Fruit fly (Drosophila melanogaster) whole organism, embryonic: Measurements from ENCODE around the gene Alp10.

Experiments
- ATbp ChIP-seq: fragments of 200-800 bp; sonication (Bioruptor generic); optimal IDR thresholded peaks from 2 replicates; lab custom pipeline; 2017; ENCODE audit warnings: missing biosample characterization, mild to moderate bottlenecking, missing genetic modification characterization, missing genetic modification reagents
- Atf-2 ChIP-seq: fragments of 200-800 bp; sonication (Bioruptor generic); optimal IDR thresholded peaks from 2 replicates; lab custom pipeline; 2016; ENCODE audit warnings: missing biosample characterization, missing genetic modification characterization
- Bdp1 ChIP-seq: fragments of 200-800 bp; sonication (Bioruptor generic); optimal IDR thresholded peaks from 3 replicates; lab custom pipeline; 2016; ENCODE audit warnings: missing biosample characterization, missing genetic modification characterization
- CG10209 ChIP-seq: fragments of 200-800 bp; sonication (Bioruptor generic); optimal IDR thresholded peaks from 3 replicates; lab custom pipeline; 2017; ENCODE audit warnings: missing biosample characterization, mild to moderate bottlenecking, missing genetic modification characterization, missing genetic modification reagents
- CG10321 ChIP-seq: fragments of 200-800 bp; sonication (Bioruptor generic); IDR thresholded peaks from 2 replicates; pipeline ENCODE4 v1.3.6; 2022; ENCODE audit warnings: missing biosample characterization, missing genetic modification characterization
- CG10979 ChIP-seq: fragments of 200-800 bp; sonication (Bioruptor generic); optimal IDR thresholded peaks from 2 replicates; lab custom pipeline; 2018; ENCODE audit warnings: missing biosample characterization, mild to moderate bottlenecking, missing genetic modification characterization, moderate library complexity
- CG11456 ChIP-seq: fragments of 200-800 bp; sonication (Bioruptor generic); IDR thresholded peaks from 3 replicates; pipeline ENCODE4 v1.3.6; 2022; ENCODE audit warnings: missing biosample characterization, missing genetic modification characterization
- CG11696 ChIP-seq: fragments of 200-800 bp; sonication (Bioruptor generic); IDR thresholded peaks from 2 replicates; pipeline ENCODE4 v1.3.6; 2022; ENCODE audit warnings: missing biosample characterization, missing genetic modification characterization
- CG12659 ChIP-seq: fragments of 200-800 bp; sonication (Bioruptor generic); optimal IDR thresholded peaks from 3 replicates; lab custom pipeline; 2017; ENCODE audit warnings: mild to moderate bottlenecking, missing biosample characterization, missing genetic modification reagents, missing genetic modification characterization
- CG12942 ChIP-seq: fragments of 200-800 bp; sonication (Bioruptor generic); optimal IDR thresholded peaks from 3 replicates; lab custom pipeline; 2016; ENCODE audit warnings: missing biosample characterization, missing genetic modification characterization
- CG13296 ChIP-seq: fragments of 200-800 bp; sonication (Bioruptor generic); optimal IDR thresholded peaks from 3 replicates; lab custom pipeline; 2018; ENCODE audit warnings: missing biosample characterization, mild to moderate bottlenecking, missing genetic modification characterization
- CG14050 ChIP-seq: fragments of 200-800 bp; sonication (Bioruptor generic); IDR thresholded peaks from 3 replicates; pipeline ENCODE4 v1.3.6; 2022; ENCODE audit warnings: missing biosample characterization, missing genetic modification characterization
- CG1603 ChIP-seq: fragments of 200-800 bp; sonication (Bioruptor generic); optimal IDR thresholded peaks from 2 replicates; lab custom pipeline; 2019; ENCODE audit warnings: missing biosample characterization, mild to moderate bottlenecking, missing genetic modification characterization, moderate library complexity
- CG17359 ChIP-seq: fragments of 200-800 bp; sonication (Bioruptor generic); optimal IDR thresholded peaks from 3 replicates; lab custom pipeline; 2018; ENCODE audit warnings: missing biosample characterization, mild to moderate bottlenecking, missing genetic modification characterization, moderate library complexity
- CG18262 ChIP-seq: fragments of 200-800 bp; optimal IDR thresholded peaks from 3 replicates; lab custom pipeline; 2019; ENCODE audit warnings: missing biosample characterization, mild to moderate bottlenecking, missing genetic modification characterization, moderate library complexity
- CG2129 ChIP-seq: fragments of 200-800 bp; sonication (Bioruptor generic); IDR thresholded peaks from 2 replicates; pipeline ENCODE4 v1.3.6; 2022; ENCODE audit warnings: missing biosample characterization, missing genetic modification characterization; ENCODE audit not compliant: partially characterized antibody
- CG2875 ChIP-seq: fragments of 200-800 bp; sonication (Bioruptor generic); optimal IDR thresholded peaks from 2 replicates; lab custom pipeline; 2017; ENCODE audit warnings: missing biosample characterization, mild to moderate bottlenecking, missing genetic modification characterization, missing genetic modification reagents
- CG30431 ChIP-seq: fragments of 200-800 bp; sonication (Bioruptor generic); optimal IDR thresholded peaks from 2 replicates; lab custom pipeline; 2017; ENCODE audit warnings: missing biosample characterization, missing genetic modification characterization
- CG32772 ChIP-seq: fragments of 200-800 bp; sonication (Bioruptor generic); IDR thresholded peaks from 2 replicates; pipeline ENCODE4 v1.3.6; 2022; ENCODE audit warnings: missing biosample characterization, missing genetic modification characterization
- CG3838 ChIP-seq: fragments of 200-800 bp; sonication (Bioruptor generic); optimal IDR thresholded peaks from 3 replicates; lab custom pipeline; 2016; ENCODE audit warnings: missing biosample characterization, missing genetic modification characterization
- CG4854 ChIP-seq: fragments of 200-800 bp; sonication (Bioruptor generic); optimal IDR thresholded peaks from 2 replicates; lab custom pipeline; 2016; ENCODE audit warnings: missing biosample characterization, missing genetic modification characterization, inconsistent platforms
- CG6791 ChIP-seq: fragments of 200-800 bp; sonication (Bioruptor generic); IDR thresholded peaks from 3 replicates; pipeline ENCODE4 v1.3.6; 2022; ENCODE audit warnings: missing biosample characterization, missing genetic modification characterization; ENCODE audit not compliant: partially characterized antibody
- CG7745 ChIP-seq: fragments of 200-800 bp; sonication (Bioruptor generic); optimal IDR thresholded peaks from 2 replicates; lab custom pipeline; 2018; ENCODE audit warnings: missing biosample characterization, mild to moderate bottlenecking, missing genetic modification characterization, moderate library complexity
- CG7963 ChIP-seq: fragments of 200-800 bp; sonication (Bioruptor generic); IDR thresholded peaks from 3 replicates; pipeline ENCODE4 v1.3.6; 2022; ENCODE audit warnings: missing biosample characterization, missing genetic modification characterization; ENCODE audit not compliant: partially characterized antibody
- CG8478 ChIP-seq: fragments of >200 bp; optimal IDR thresholded peaks from 2 replicates; lab custom pipeline; 2018
- CoRest ChIP-seq: fragments of 200-800 bp; sonication (Bioruptor generic); optimal IDR thresholded peaks from 3 replicates; lab custom pipeline; 2018; ENCODE audit warnings: missing biosample characterization, mild to moderate bottlenecking, missing genetic modification characterization, moderate library complexity
- Dll ChIP-seq: fragments of 200-800 bp; sonication (Bioruptor generic); IDR thresholded peaks from 4 replicates; pipeline ENCODE4 v1.3.6; 2022; ENCODE audit warnings: missing biosample characterization, missing genetic modification characterization; ENCODE audit not compliant: partially characterized antibody
- Drgx ChIP-seq: fragments of 200-800 bp; sonication (Bioruptor generic); IDR thresholded peaks from 2 replicates; pipeline ENCODE4 v1.3.6; 2022; ENCODE audit warnings: missing biosample characterization, missing genetic modification characterization
- Gug ChIP-seq: fragments of 200-800 bp; sonication (Bioruptor generic); IDR thresholded peaks from 4 replicates; pipeline ENCODE4 v1.3.6; 2022; ENCODE audit warnings: missing biosample characterization, missing genetic modification characterization
- Hr51 ChIP-seq, 2 experiments: fragments of 200-800 bp; sonication (Bioruptor generic); optimal IDR thresholded peaks; 2 replicates in 1 of 2; 3 replicates in 1 of 2; lab custom pipeline; 2016 to 2018; ENCODE audit warnings: missing biosample characterization in 2 of 2, missing genetic modification characterization in 2 of 2, mild to moderate bottlenecking in 1 of 2, moderate library complexity in 1 of 2
- Myb ChIP-seq: fragments of 200-800 bp; sonication (Bioruptor generic); optimal IDR thresholded peaks from 2 replicates; lab custom pipeline; 2016; ENCODE audit warnings: missing biosample characterization, missing genetic modification characterization
- NfI ChIP-seq: fragments of 200-800 bp; sonication (Bioruptor generic); optimal IDR thresholded peaks from 3 replicates; lab custom pipeline; 2018; ENCODE audit warnings: missing biosample characterization, mild to moderate bottlenecking, missing genetic modification characterization, moderate library complexity
- aop ChIP-seq: fragments of 200-800 bp; sonication (Bioruptor generic); IDR thresholded peaks from 2 replicates; pipeline ENCODE4 v1.3.6; 2022; ENCODE audit warnings: missing biosample characterization, missing genetic modification characterization
- ash1 ChIP-seq: fragments of 200-800 bp; sonication (Bioruptor generic); optimal IDR thresholded peaks from 2 replicates; lab custom pipeline; 2018; ENCODE audit warnings: missing biosample characterization, mild to moderate bottlenecking, missing genetic modification characterization
- bab2 ChIP-seq: fragments of 200-800 bp; sonication (Bioruptor generic); optimal IDR thresholded peaks from 2 replicates; lab custom pipeline; 2016; ENCODE audit warnings: missing biosample characterization, missing genetic modification characterization
- bowl ChIP-seq: fragments of 200-800 bp; sonication (Bioruptor generic); IDR thresholded peaks from 2 replicates; pipeline ENCODE4 v1.3.6; 2022; ENCODE audit warnings: missing biosample characterization, missing genetic modification characterization
- cas ChIP-seq: fragments of 200-800 bp; sonication (Bioruptor generic); IDR thresholded peaks from 2 replicates; pipeline ENCODE4 v1.3.6; 2022; ENCODE audit warnings: missing biosample characterization, missing genetic modification characterization
- crc ChIP-seq: fragments of 200-800 bp; sonication (Bioruptor generic); optimal IDR thresholded peaks from 2 replicates; lab custom pipeline; 2016; ENCODE audit warnings: missing biosample characterization, missing genetic modification characterization
- cwo ChIP-seq: fragments of 200-800 bp; sonication (Bioruptor generic); optimal IDR thresholded peaks from 3 replicates; lab custom pipeline; 2017; ENCODE audit warnings: missing biosample characterization, missing genetic modification characterization, mild to moderate bottlenecking, moderate library complexity, missing genetic modification reagents
- da ChIP-seq: fragments of 200-800 bp; sonication (Bioruptor generic); optimal IDR thresholded peaks from 2 replicates; lab custom pipeline; 2016; ENCODE audit warnings: missing biosample characterization, missing genetic modification characterization
- danr ChIP-seq: fragments of 200-800 bp; sonication (Bioruptor generic); IDR thresholded peaks from 2 replicates; pipeline ENCODE4 v1.3.6; 2022; ENCODE audit warnings: missing biosample characterization, missing genetic modification characterization
- disco-r ChIP-seq: fragments of 200-800 bp; sonication (Bioruptor generic); optimal IDR thresholded peaks from 2 replicates; lab custom pipeline; 2016; ENCODE audit warnings: missing biosample characterization, missing genetic modification characterization
- ems ChIP-seq: fragments of 200-800 bp; sonication (Bioruptor generic); optimal IDR thresholded peaks from 3 replicates; lab custom pipeline; 2016; ENCODE audit warnings: missing biosample characterization, missing genetic modification characterization
- en ChIP-seq: fragments of 200-800 bp; sonication (Bioruptor generic); optimal IDR thresholded peaks from 2 replicates; lab custom pipeline; 2016; ENCODE audit warnings: missing biosample characterization, missing genetic modification characterization
- exex ChIP-seq: fragments of 200-800 bp; sonication (Bioruptor generic); optimal IDR thresholded peaks from 4 replicates; lab custom pipeline; 2018; ENCODE audit warnings: missing biosample characterization, mild to moderate bottlenecking, missing genetic modification characterization, moderate library complexity
- lilli ChIP-seq: fragments of 200-800 bp; sonication (Bioruptor generic); optimal IDR thresholded peaks from 3 replicates; lab custom pipeline; 2016; ENCODE audit warnings: missing biosample characterization, missing genetic modification characterization
- p53 ChIP-seq: fragments of 200-800 bp; sonication (Bioruptor generic); optimal IDR thresholded peaks from 2 replicates; lab custom pipeline; 2016; ENCODE audit warnings: missing biosample characterization, missing genetic modification characterization
- peb ChIP-seq: fragments of 200-800 bp; sonication (Bioruptor generic); IDR thresholded peaks from 2 replicates; pipeline ENCODE4 v1.3.6; 2022; ENCODE audit warnings: missing biosample characterization, missing genetic modification characterization
- rib ChIP-seq: fragments of 200-800 bp; sonication (Bioruptor generic); IDR thresholded peaks from 2 replicates; pipeline ENCODE4 v1.3.6; 2022; ENCODE audit warnings: missing biosample characterization, missing genetic modification characterization
- sens ChIP-seq: fragments of 200-800 bp; sonication (Bioruptor generic); peaks from one replicate; lab custom pipeline; 2016; ENCODE audit warnings: missing biosample characterization, missing genetic modification characterization
- sug ChIP-seq: fragments of 200-800 bp; optimal IDR thresholded peaks from 2 replicates; lab custom pipeline; 2019; ENCODE audit warnings: missing biosample characterization, mild to moderate bottlenecking, missing genetic modification characterization, moderate library complexity
- toy ChIP-seq: fragments of 200-800 bp; sonication (Bioruptor generic); IDR thresholded peaks from 2 replicates; pipeline ENCODE4 v1.3.6; 2022; ENCODE audit warnings: missing biosample characterization, missing genetic modification characterization

Gene Alp10

dm6 chr3L:5609493-5609892 is 14.4 kb upstream of the Alp10 start (continued):
- no peak for TF ChIP-seq NfI
- no peak for TF ChIP-seq CG10321 (GFP tag; lab: Robert Waterston, UW)
- no peak for TF ChIP-seq Myb (GFP tag; lab: Kevin White, UChicago)
- peak; percentile 43 for TF ChIP-seq CG10979 (tag; lab: Kevin White, UChicago)
- TF ChIP-seq CoRest (tag; lab: Kevin White, UChicago), result peak; percentile 8
- no peak for TF ChIP-seq toy (GFP tag; lab: Robert Waterston, UW)
- TF ChIP-seq danr (GFP tag; lab: Robert Waterston, UW), result no peak
- TF ChIP-seq CG3838 (GFP tag; lab: Kevin White, UChicago), result no peak
- TF ChIP-seq da (GFP tag; lab: Kevin White, UChicago), result no peak
- TF ChIP-seq CG18262 (tag; lab: Kevin White, UChicago), result peak; percentile 24
- TF ChIP-seq CG1603 (tag; lab: Kevin White, UChicago), result no peak
- TF ChIP-seq CG7963 (GFP tag; lab: Robert Waterston, UW), result no peak
- TF ChIP-seq bab2 (GFP tag; lab: Kevin White, UChicago), result no peak
- no peak for TF ChIP-seq CG10209 (GFP tag; lab: Kevin White, UChicago)
- TF ChIP-seq CG2875, result no peak
- TF ChIP-seq ATbp (GFP tag; lab: Kevin White, UChicago), result no peak
- TF ChIP-seq disco-r (GFP tag; lab: Kevin White, UChicago), result no peak
- no peak for TF ChIP-seq CG6791 (GFP tag; lab: Robert Waterston, UW)
- no peak for TF ChIP-seq CG2129
- TF ChIP-seq ems, result no peak
- TF ChIP-seq CG11696, result no peak
- TF ChIP-seq cwo (GFP tag; lab: Kevin White, UChicago), result no peak
- TF ChIP-seq Dll (GFP tag; lab: Robert Waterston, UW), result no peak
- no peak for TF ChIP-seq exex (tag; lab: Kevin White, UChicago)
- TF ChIP-seq p53 (GFP tag; lab: Kevin White, UChicago), result no peak
- no peak; the same call in 3 of the 4 replicates for TF ChIP-seq Gug (GFP tag; lab: Robert Waterston, UW)
- TF ChIP-seq crc (GFP tag; lab: Kevin White, UChicago), result no peak
- no peak for TF ChIP-seq ash1 (GFP tag; lab: Kevin White, UChicago)
- TF ChIP-seq CG32772, result no peak
- no peak for TF ChIP-seq en (GFP tag; lab: Kevin White, UChicago)
- TF ChIP-seq CG30431, result no peak
- no peak for TF ChIP-seq lilli (GFP tag; lab: Kevin White, UChicago)
- TF ChIP-seq sens (GFP tag; lab: Kevin White, UChicago), result peak; percentile 49
- TF ChIP-seq CG13296, result no peak
- no peak for TF ChIP-seq CG11456 (GFP tag; lab: Robert Waterston, UW)
- TF ChIP-seq CG17359 (tag; lab: Kevin White, UChicago), result peak; percentile 39
- TF ChIP-seq CG12659 (GFP tag; lab: Kevin White, UChicago), result no peak
- no peak for TF ChIP-seq peb
- no peak for TF ChIP-seq CG14050 (GFP tag; lab: Robert Waterston, UW)
- TF ChIP-seq CG12942 (GFP tag; lab: Kevin White, UChicago), result no peak
- TF ChIP-seq CG4854 (GFP tag; lab: Kevin White, UChicago), result no peak
- TF ChIP-seq rib (GFP tag; lab: Robert Waterston, UW), result no peak
- TF ChIP-seq Atf-2, result no peak
- TF ChIP-seq CG7745 (tag; lab: Kevin White, UChicago), result no peak
- TF ChIP-seq Drgx, result 0 out of 2 replicates have a peak, but pooled peaks have one; percentile 20
- TF ChIP-seq sug (tag; lab: Kevin White, UChicago), result no peak
- no peak for TF ChIP-seq aop (GFP tag; lab: Robert Waterston, UW)
- TF ChIP-seq bowl, result no peak
- no peak for TF ChIP-seq cas (GFP tag; lab: Robert Waterston, UW)
- no peak for TF ChIP-seq Bdp1 (GFP tag; lab: Kevin White, UChicago)
- no peak for TF ChIP-seq Hr51 (GFP tag; optimal IDR thresholded peaks at IDR 0.05; lab: Kevin White, UChicago)
- no peak for TF ChIP-seq CG8478
